Worm (Caenorhabditis elegans): ENCODE data around the gene T12B3.2.
"Not testable (repeated sequence)": the region's sequence is repeated elsewhere in the genome, so short reads cannot be mapped to it uniquely, and the experiment has no call there.

Gene T12B3.2

ce11 chrIV:7346751-7347150, 29.9 kb upstream of the T12B3.2 start, which contains the start of gene daf-42:
TSS of gene daf-42 (minus strand) at chrIV:7346851.
- TF ChIP-seq nhr-21 (tag; optimal IDR thresholded peaks at IDR 0.05), result no peak
- no peak for TF ChIP-seq crh-2 (tag; optimal IDR thresholded peaks at IDR 0.05)
- TF ChIP-seq ama-1 (optimal IDR thresholded peaks at IDR 0.05), result no peak
- TF ChIP-seq lin-39 (tag; optimal IDR thresholded peaks at IDR 0.05), result no peak
- no peak for TF ChIP-seq ZK546.5 (tag; optimal IDR thresholded peaks at IDR 0.05)
- no peak for TF ChIP-seq sma-3 (GFP tag; optimal IDR thresholded peaks at IDR 0.05)
- TF ChIP-seq dmd-4 (tag; optimal IDR thresholded peaks at IDR 0.05), result no peak
- no peak for TF ChIP-seq nhr-10 (tag; optimal IDR thresholded peaks at IDR 0.05)
- no peak for TF ChIP-seq R02D3.7 (tag; optimal IDR thresholded peaks at IDR 0.05)
- no peak for TF ChIP-seq peb-1 (tag; optimal IDR thresholded peaks at IDR 0.05)
- TF ChIP-seq sem-4 (tag; optimal IDR thresholded peaks at IDR 0.05), result no peak
- no peak for TF ChIP-seq F13H6.1 (tag; optimal IDR thresholded peaks at IDR 0.05)
- TF ChIP-seq ztf-11 (tag; optimal IDR thresholded peaks at IDR 0.05), result no peak

DNA sequence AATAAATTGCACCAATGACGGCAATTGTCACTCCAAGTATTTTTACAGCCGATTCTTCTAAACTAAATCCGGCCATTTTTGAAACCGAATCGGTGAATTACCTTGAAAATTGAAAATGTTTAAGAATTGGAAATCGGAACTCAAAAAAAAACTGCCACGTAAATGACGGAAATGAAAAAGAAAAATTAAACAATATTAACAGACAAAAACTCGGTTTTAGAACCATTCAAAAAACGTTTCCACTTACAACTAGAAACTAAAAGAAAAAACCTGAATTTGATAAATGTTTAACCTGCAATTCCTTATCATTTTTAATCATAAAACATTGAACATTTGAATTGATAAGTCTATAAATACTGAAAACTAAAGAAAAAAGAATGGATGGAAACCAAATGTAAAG, 11.6 kb upstream of the T12B3.2 start, which contains the start of gene Y40C5A.4:
Gene Y40C5A.4, minus strand, starts transcription at position 101 of the 400 bp plus-strand sequence.
- TF ChIP-seq skn-1, gmeb-1, ztf-4 (tag; optimal IDR thresholded peaks at IDR 0.05): not testable (repeated sequence)

DNA sequence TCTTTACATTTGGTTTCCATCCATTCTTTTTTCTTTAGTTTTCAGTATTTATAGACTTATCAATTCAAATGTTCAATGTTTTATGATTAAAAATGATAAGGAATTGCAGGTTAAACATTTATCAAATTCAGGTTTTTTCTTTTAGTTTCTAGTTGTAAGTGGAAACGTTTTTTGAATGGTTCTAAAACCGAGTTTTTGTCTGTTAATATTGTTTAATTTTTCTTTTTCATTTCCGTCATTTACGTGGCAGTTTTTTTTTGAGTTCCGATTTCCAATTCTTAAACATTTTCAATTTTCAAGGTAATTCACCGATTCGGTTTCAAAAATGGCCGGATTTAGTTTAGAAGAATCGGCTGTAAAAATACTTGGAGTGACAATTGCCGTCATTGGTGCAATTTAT, 1.8 kb upstream of the T12B3.2 start, which contains the start of gene T12B3.3:
Gene T12B3.3, plus strand, starts transcription at position 301 of the 400 bp plus-strand sequence.
- TF ChIP-seq elt-3, snpc-4, peb-1 (tag; optimal IDR thresholded peaks at IDR 0.05): not testable (repeated sequence)

DNA sequence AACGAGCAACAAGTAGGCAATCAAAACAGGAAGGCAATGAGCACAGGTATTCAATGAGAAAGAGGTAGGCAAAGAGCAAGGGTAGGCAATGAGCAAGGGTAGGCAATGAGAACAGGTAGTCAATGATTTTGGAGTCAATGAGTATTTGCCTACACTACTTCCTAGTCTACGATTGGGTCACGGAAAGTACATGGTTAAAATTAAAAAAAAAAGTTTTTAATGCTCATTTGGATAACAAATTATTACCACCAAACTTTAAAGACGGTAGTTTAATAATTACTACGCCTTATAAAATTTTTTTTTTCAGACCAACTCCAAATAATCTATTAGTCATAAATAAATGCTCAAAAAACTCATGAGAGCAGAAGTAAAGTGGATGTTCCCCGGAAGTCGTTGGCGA, 5.1 kb downstream of the T12B3.2 start, which contains the start of gene ptp-8:
Gene ptp-8, plus strand, starts transcription at position 301 of the 400 bp plus-strand sequence.
- TF ChIP-seq nhr-23 (tag; optimal IDR thresholded peaks at IDR 0.05) (no peak), R02D3.7 (tag; optimal IDR thresholded peaks at IDR 0.05) (no peak), nhr-12 (tag; optimal IDR thresholded peaks at IDR 0.05) (no peak), blmp-1 (tag; optimal IDR thresholded peaks at IDR 0.05; ENCODE audit: insufficient read depth) (no peak), alr-1 (tag; optimal IDR thresholded peaks at IDR 0.05) (no peak), nhr-10 (tag; optimal IDR thresholded peaks at IDR 0.05) (no peak)

DNA sequence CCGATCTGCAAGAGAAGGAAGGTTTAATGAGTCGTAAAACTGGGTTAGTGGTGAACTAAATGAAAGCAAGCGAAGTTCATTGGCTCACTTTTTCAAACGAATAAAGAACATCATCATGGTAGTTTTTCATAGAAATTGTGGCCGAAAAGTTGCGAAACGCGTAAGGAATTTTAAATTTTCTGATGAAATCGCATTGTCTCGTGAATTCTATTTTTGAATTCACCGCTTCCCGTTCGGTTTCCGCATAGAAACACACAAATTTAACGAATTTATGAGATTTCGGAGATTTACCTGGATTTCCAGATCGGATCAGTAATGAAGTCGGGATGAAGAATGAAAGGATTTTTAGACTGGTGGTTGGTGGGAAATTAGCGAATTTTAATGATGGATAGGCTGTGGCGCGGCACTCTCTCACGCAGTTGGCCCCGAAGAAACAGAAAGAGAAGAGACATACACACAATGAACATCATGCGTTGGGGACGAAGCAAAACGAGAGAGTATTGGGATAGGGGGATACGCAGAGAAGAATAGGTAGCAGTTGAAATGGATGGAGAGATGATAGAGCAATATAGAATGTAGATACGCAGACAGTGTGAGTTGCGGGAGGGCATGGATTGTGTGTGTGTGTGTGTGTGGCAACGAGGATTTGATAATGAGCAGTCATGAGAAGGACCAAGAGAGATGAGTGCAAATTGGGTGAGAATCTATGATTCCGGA, 10.4 kb downstream of the T12B3.2 start:
- TF ChIP-seq nhr-21 (tag; optimal IDR thresholded peaks at IDR 0.05) (peak; percentile 32), unc-55 (GFP tag; optimal IDR thresholded peaks at IDR 0.05) (peak; percentile 33), mdl-1 (tag; optimal IDR thresholded peaks at IDR 0.05) (peak in 1 of 2 experiments; percentile 35), mab-5 (tag; optimal IDR thresholded peaks at IDR 0.05) (peak; percentile 57), nhr-11 (tag; optimal IDR thresholded peaks at IDR 0.05) (no peak), sma-9 (GFP tag; optimal IDR thresholded peaks at IDR 0.05) (peak; percentile 78), sma-9 (tag; optimal IDR thresholded peaks at IDR 0.05) (no peak), nhr-25 (tag; optimal IDR thresholded peaks at IDR 0.05) (peak; percentile 10), ceh-16 (tag; optimal IDR thresholded peaks at IDR 0.05) (no peak), ztf-11 (tag; optimal IDR thresholded peaks at IDR 0.05) (no peak), sma-3 (GFP tag; optimal IDR thresholded peaks at IDR 0.05) (no peak), egl-27 (tag; optimal IDR thresholded peaks at IDR 0.05) (peak; percentile 53), nhr-12 (tag; optimal IDR thresholded peaks at IDR 0.05) (no peak), unc-62 (GFP tag; optimal IDR thresholded peaks at IDR 0.05) (no peak), lin-39 (tag; optimal IDR thresholded peaks at IDR 0.05) (peak; percentile 77), blmp-1 (tag; optimal IDR thresholded peaks at IDR 0.05; ENCODE audit: insufficient read depth) (no peak), R02D3.7 (tag; optimal IDR thresholded peaks at IDR 0.05) (no peak), fos-1 (tag; optimal IDR thresholded peaks at IDR 0.05) (peak; percentile 51), aly-2 (tag; optimal IDR thresholded peaks at IDR 0.05) (no peak), crh-2 (tag; optimal IDR thresholded peaks at IDR 0.05) (peak; percentile 19), dmd-4 (tag; optimal IDR thresholded peaks at IDR 0.05) (no peak), sem-4 (tag; optimal IDR thresholded peaks at IDR 0.05) (peak; percentile 57), snpc-4 (tag; optimal IDR thresholded peaks at IDR 0.05) (peak; percentile 34), ztf-1 (GFP tag; conservative IDR thresholded peaks at IDR 0.05) (no peak), elt-1 (tag; optimal IDR thresholded peaks at IDR 0.05) (no peak), ceh-82 (tag; optimal IDR thresholded peaks at IDR 0.05) (no peak), peb-1 (tag; optimal IDR thresholded peaks at IDR 0.05) (no peak), Y55F3AM.14 (GFP tag; optimal IDR thresholded peaks at IDR 0.05) (no peak), zag-1 (tag; optimal IDR thresholded peaks at IDR 0.05) (peak; percentile 43), unc-39 (tag; optimal IDR thresholded peaks at IDR 0.05) (no peak), mbf-1 (tag; optimal IDR thresholded peaks at IDR 0.05) (no peak), ZK546.5 (tag; optimal IDR thresholded peaks at IDR 0.05) (no peak), nhr-129 (tag; optimal IDR thresholded peaks at IDR 0.05) (peak; percentile 91), nhr-237 (tag; optimal IDR thresholded peaks at IDR 0.05) (no peak), ama-1 (optimal IDR thresholded peaks at IDR 0.05) (no peak), ztf-4 (tag; optimal IDR thresholded peaks at IDR 0.05) (peak; percentile 9), alr-1 (tag; optimal IDR thresholded peaks at IDR 0.05) (no peak)

All from whole organism, L2 larva.